Worm (Caenorhabditis elegans): Measurements from ENCODE around the gene snap-1.

snap-1 gene

ce11 chrV:8168219-8168962 is 38.0 kb downstream of the snap-1 start, which contains the start of gene F20D6.8:
F20D6.8 (minus strand) TSS chrV:8168269.
- TF ChIP-seq dmd-4 (tag; optimal IDR thresholded peaks at IDR 0.05) = no peak

ce11 chrV:8169150-8169549 is 38.7 kb downstream of the snap-1 start:
- TF ChIP-seq unc-55 (GFP tag; optimal IDR thresholded peaks at IDR 0.05) (peak; percentile 56), sma-3 (GFP tag; optimal IDR thresholded peaks at IDR 0.05) (no peak)

- TF ChIP-seq nhr-11 (tag; optimal IDR thresholded peaks at IDR 0.05) (no peak), nhr-77 (tag; optimal IDR thresholded peaks at IDR 0.05) (no peak), nhr-237 (tag; optimal IDR thresholded peaks at IDR 0.05) (no peak), skn-1 (tag; optimal IDR thresholded peaks at IDR 0.05) (no peak)
Measured at ce11 chrV:8170300-8170699, 39.9 kb downstream of the snap-1 start.

- TF ChIP-seq sem-4 (tag; optimal IDR thresholded peaks at IDR 0.05) (no peak), ZK546.5 (tag; optimal IDR thresholded peaks at IDR 0.05) (no peak), lin-13 (GFP tag; optimal IDR thresholded peaks at IDR 0.05) (no peak), unc-55 (GFP tag; optimal IDR thresholded peaks at IDR 0.05) (peak; percentile 42)
Measured at ce11 chrV:8171688-8172087, 41.3 kb downstream of the snap-1 start.

ce11 chrV:8177349-8177748 is 46.9 kb downstream of the snap-1 start, which contains the start of gene F20D6.9:
F20D6.9 (minus strand) TSS chrV:8177449.
- TF ChIP-seq zag-1 (tag; optimal IDR thresholded peaks at IDR 0.05) (no peak), sma-3 (GFP tag; optimal IDR thresholded peaks at IDR 0.05) (no peak), C34F6.9 (tag; optimal IDR thresholded peaks at IDR 0.05) (no peak), nhr-10 (tag; optimal IDR thresholded peaks at IDR 0.05) (no peak), nhr-11 (tag; optimal IDR thresholded peaks at IDR 0.05) (no peak), Y55F3AM.14 (GFP tag; optimal IDR thresholded peaks at IDR 0.05) (no peak), lin-11 (tag; optimal IDR thresholded peaks at IDR 0.05) (no peak), nhr-237 (tag; optimal IDR thresholded peaks at IDR 0.05) (no peak), gmeb-1 (tag; optimal IDR thresholded peaks at IDR 0.05) (no peak), nhr-21 (tag; optimal IDR thresholded peaks at IDR 0.05) (no peak), mdl-1 (tag; optimal IDR thresholded peaks at IDR 0.05) (no peak), lin-39 (tag; optimal IDR thresholded peaks at IDR 0.05) (no peak), nhr-129 (tag; optimal IDR thresholded peaks at IDR 0.05) (no peak), ama-1 (optimal IDR thresholded peaks at IDR 0.05) (no peak), ztf-11 (tag; optimal IDR thresholded peaks at IDR 0.05) (no peak), blmp-1 (tag; optimal IDR thresholded peaks at IDR 0.05; ENCODE audit: insufficient read depth) (no peak)

ce11 chrV:8178279-8178678 is 47.9 kb downstream of the snap-1 start:
- no peak for TF ChIP-seq nhr-21 (tag; optimal IDR thresholded peaks at IDR 0.05)
- TF ChIP-seq R02D3.7 (tag; optimal IDR thresholded peaks at IDR 0.05) = no peak
- TF ChIP-seq egl-27 (tag; optimal IDR thresholded peaks at IDR 0.05) = no peak
- TF ChIP-seq dmd-4 (tag; optimal IDR thresholded peaks at IDR 0.05) = no peak
- TF ChIP-seq nhr-129 (tag; optimal IDR thresholded peaks at IDR 0.05) = no peak
- TF ChIP-seq elt-1 (tag; optimal IDR thresholded peaks at IDR 0.05) = no peak
- no peak for TF ChIP-seq nhr-23 (tag; optimal IDR thresholded peaks at IDR 0.05)
- TF ChIP-seq blmp-1 (tag; optimal IDR thresholded peaks at IDR 0.05; ENCODE audit: insufficient read depth) = no peak
- no peak for TF ChIP-seq Y55F3AM.14 (GFP tag; optimal IDR thresholded peaks at IDR 0.05)
- no peak for TF ChIP-seq crh-2 (tag; optimal IDR thresholded peaks at IDR 0.05)
- no peak for TF ChIP-seq nhr-237 (tag; optimal IDR thresholded peaks at IDR 0.05)

- peak; percentile 21 for TF ChIP-seq fos-1 (tag; optimal IDR thresholded peaks at IDR 0.05)
- peak; percentile 50 for TF ChIP-seq crh-2 (tag; optimal IDR thresholded peaks at IDR 0.05)
- peak; percentile 19 for TF ChIP-seq unc-55 (GFP tag; optimal IDR thresholded peaks at IDR 0.05)
- no peak for TF ChIP-seq ZK546.5 (tag; optimal IDR thresholded peaks at IDR 0.05)
- TF ChIP-seq C34F6.9 (tag; optimal IDR thresholded peaks at IDR 0.05) = peak; percentile 51
- no peak for TF ChIP-seq peb-1 (tag; optimal IDR thresholded peaks at IDR 0.05)
- TF ChIP-seq mbf-1 (tag; optimal IDR thresholded peaks at IDR 0.05) = no peak
- TF ChIP-seq nhr-11 (tag; optimal IDR thresholded peaks at IDR 0.05) = no peak
- peak; percentile 29 for TF ChIP-seq ama-1 (optimal IDR thresholded peaks at IDR 0.05)
- no peak for TF ChIP-seq ztf-4 (tag; optimal IDR thresholded peaks at IDR 0.05)
Measured at ce11 chrV:8178914-8179542, 48.6 kb downstream of the snap-1 start, which contains the start of gene srp-7. srp-7 (plus strand) TSS chrV:8179126.

Measured in whole organism, L2 larva.